Fruit fly (Drosophila melanogaster): Measurements from ENCODE around the gene ver.

The ver gene

dm6 chr3L:12551671-12552070 lies 27.9 kb downstream of the ver start (continued):
- TF ChIP-seq Gug (GFP tag; IDR thresholded peaks at IDR 0.05) = peak; percentile 42
- peak; percentile 41 for TF ChIP-seq CG11762 (GFP tag; optimal IDR thresholded peaks at IDR 0.05; ENCODE audit: insufficient read depth)
- TF ChIP-seq dac (GFP tag; optimal IDR thresholded peaks at IDR 0.05) = peak; percentile 17
- TF ChIP-seq Eip75B (GFP tag; optimal IDR thresholded peaks at IDR 0.05) = peak; percentile 77
- TF ChIP-seq Met (GFP tag; optimal IDR thresholded peaks at IDR 0.05) = peak; percentile 85
- peak; percentile 77 for TF ChIP-seq Sox14 (GFP tag; optimal IDR thresholded peaks at IDR 0.05)
- TF ChIP-seq CG31627 (GFP tag; optimal IDR thresholded peaks at IDR 0.05) = peak; percentile 81
- TF ChIP-seq fkh (GFP tag; optimal IDR thresholded peaks at IDR 0.05) = no peak
- no peak for TF ChIP-seq CG11294 (GFP tag; IDR thresholded peaks at IDR 0.05)
- TF ChIP-seq Sox15 (GFP tag; optimal IDR thresholded peaks at IDR 0.05) = peak; percentile 53
- peak; percentile 67 for TF ChIP-seq CG15336 (GFP tag; IDR thresholded peaks at IDR 0.05)
- peak; percentile 73 for TF ChIP-seq dsx (GFP tag; optimal IDR thresholded peaks at IDR 0.05; ENCODE audit: poor library complexity, severe bottlenecking)
- TF ChIP-seq CG6808 (GFP tag; optimal IDR thresholded peaks at IDR 0.05) = peak; percentile 80
- peak; percentile 69 for TF ChIP-seq CG34406 (GFP tag; optimal IDR thresholded peaks at IDR 0.05)
- peak; percentile 17 for TF ChIP-seq CG4318 (GFP tag; optimal IDR thresholded peaks at IDR 0.05)
- TF ChIP-seq Ets21C (GFP tag; optimal IDR thresholded peaks at IDR 0.05) = peak; percentile 48
- no peak for TF ChIP-seq fd85E (GFP tag; optimal IDR thresholded peaks at IDR 0.05)
- peak; percentile 68 for TF ChIP-seq OdsH (GFP tag; optimal IDR thresholded peaks at IDR 0.05)
- peak; percentile 63 for TF ChIP-seq CG8632 (GFP tag; optimal IDR thresholded peaks at IDR 0.05)
- TF ChIP-seq topi (GFP tag; optimal IDR thresholded peaks at IDR 0.05) = peak; percentile 81
- peak; percentile 66 for TF ChIP-seq CG6854 (GFP tag; optimal IDR thresholded peaks at IDR 0.05)
- peak; percentile 67 for TF ChIP-seq CG7368 (GFP tag; optimal IDR thresholded peaks at IDR 0.05)
- peak; percentile 79 for TF ChIP-seq CG3919 (GFP tag; optimal IDR thresholded peaks at IDR 0.05)
- TF ChIP-seq acj6 (GFP tag; optimal IDR thresholded peaks at IDR 0.05) = peak; percentile 71
- TF ChIP-seq pdm3 (GFP tag; optimal IDR thresholded peaks at IDR 0.05) = peak; percentile 74
- peak; percentile 73 for TF ChIP-seq CG10631 (GFP tag; optimal IDR thresholded peaks at IDR 0.05)
- TF ChIP-seq esn (GFP tag; optimal IDR thresholded peaks at IDR 0.05) = peak; percentile 83
- peak; percentile 78 for TF ChIP-seq CG3032 (tag; optimal IDR thresholded peaks at IDR 0.05)
- TF ChIP-seq CG6163 (GFP tag; IDR thresholded peaks at IDR 0.05) = peak; percentile 90
- TF ChIP-seq Hr4 (GFP tag; optimal IDR thresholded peaks at IDR 0.05) = peak; percentile 63
- peak; percentile 69 for TF ChIP-seq Smox (GFP tag; optimal IDR thresholded peaks at IDR 0.05)
- TF ChIP-seq Eip78C (GFP tag) = peak; percentile 93
- peak; percentile 68 for TF ChIP-seq CG32006 (GFP tag; optimal IDR thresholded peaks at IDR 0.05)
- TF ChIP-seq Lpt (GFP tag; optimal IDR thresholded peaks at IDR 0.05) = peak; percentile 14
- peak; percentile 47 for TF ChIP-seq CG6276 (GFP tag; optimal IDR thresholded peaks at IDR 0.05)
- no peak for TF ChIP-seq Hr38 (GFP tag; optimal IDR thresholded peaks at IDR 0.05)

DNA sequence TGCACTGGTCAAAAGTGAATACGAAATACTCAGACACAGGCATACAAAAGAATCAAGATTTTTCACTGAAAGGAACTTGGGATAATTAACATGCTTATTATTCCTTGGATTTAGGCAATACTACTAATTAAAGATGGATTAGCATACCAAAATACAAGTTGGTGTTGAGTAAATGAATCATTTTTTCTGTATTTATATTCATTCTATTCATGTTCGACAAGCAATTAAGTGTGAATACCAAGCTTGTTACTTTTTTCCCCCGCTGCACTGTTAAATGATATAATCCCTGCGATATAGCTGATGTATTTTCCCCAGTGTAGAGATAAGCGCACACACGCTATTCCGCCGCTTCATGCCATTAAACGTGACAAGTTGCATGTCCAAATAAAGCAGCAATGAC lies 33.9 kb downstream of the ver start:
- TF ChIP-seq topi (GFP tag; optimal IDR thresholded peaks at IDR 0.05) (peak; percentile 79), CG11762 (GFP tag; optimal IDR thresholded peaks at IDR 0.05; ENCODE audit: insufficient read depth) (peak; percentile 45), cyc (GFP tag; optimal IDR thresholded peaks at IDR 0.05) (peak; percentile 73), spab (GFP tag; optimal IDR thresholded peaks at IDR 0.05) (peak; percentile 65), CG6854 (GFP tag; optimal IDR thresholded peaks at IDR 0.05) (no peak), CG3919 (GFP tag; optimal IDR thresholded peaks at IDR 0.05) (peak; percentile 57), Eip93F (GFP tag; optimal IDR thresholded peaks at IDR 0.05) (no peak), fd85E (GFP tag; optimal IDR thresholded peaks at IDR 0.05) (peak; percentile 3), CG8119 (GFP tag; IDR thresholded peaks at IDR 0.05) (peak; percentile 24; the same call in 1 of the 3 replicates), Met (GFP tag; optimal IDR thresholded peaks at IDR 0.05) (peak; percentile 84), Sox102F (GFP tag; optimal IDR thresholded peaks at IDR 0.05) (peak; percentile 80), pdm3 (GFP tag; optimal IDR thresholded peaks at IDR 0.05) (peak; percentile 67), OdsH (GFP tag; optimal IDR thresholded peaks at IDR 0.05) (peak; percentile 62), Smox (GFP tag; optimal IDR thresholded peaks at IDR 0.05) (peak; percentile 74), achi (GFP tag; optimal IDR thresholded peaks at IDR 0.05) (peak; percentile 70), CG7368 (GFP tag; optimal IDR thresholded peaks at IDR 0.05) (peak; percentile 51), eg (GFP tag; IDR thresholded peaks at IDR 0.05) (no peak), CG1621 (tag; optimal IDR thresholded peaks at IDR 0.05) (peak; percentile 48), CG31627 (GFP tag; optimal IDR thresholded peaks at IDR 0.05) (peak; percentile 81), Gug (GFP tag; IDR thresholded peaks at IDR 0.05) (no peak), lz (GFP tag; optimal IDR thresholded peaks at IDR 0.05) (peak; percentile 76), dsx (GFP tag; optimal IDR thresholded peaks at IDR 0.05; ENCODE audit: poor library complexity, severe bottlenecking) (peak; percentile 53), CG9139 (GFP tag; optimal IDR thresholded peaks at IDR 0.05) (peak; percentile 5), CG6792 (GFP tag; optimal IDR thresholded peaks at IDR 0.05) (peak; percentile 61), CG11294 (GFP tag; IDR thresholded peaks at IDR 0.05) (no peak), esn (GFP tag; optimal IDR thresholded peaks at IDR 0.05) (peak; percentile 84), Ets96B (tag; optimal IDR thresholded peaks at IDR 0.05) (peak; percentile 69), CG6808 (GFP tag; optimal IDR thresholded peaks at IDR 0.05) (peak; percentile 67), ss (GFP tag; optimal IDR thresholded peaks at IDR 0.05) (peak; percentile 62 to 63)

Measured in whole organism, prepupa.